Worm (Caenorhabditis elegans) whole organism, L1 larva: ENCODE data around the gene F10E7.11.

ENCODE experiments used
- C34B4.2 ChIP-seq: sonication (generic microtip); optimal IDR thresholded peaks from 2 replicates; lab custom pipeline; 2017; ENCODE audit warnings: mild to moderate bottlenecking, missing genetic modification characterization, missing compliant biosample characterization
- F16B12.6 ChIP-seq: fragments of 150-350 bp; optimal IDR thresholded peaks from 2 replicates; lab custom pipeline; 2014; ENCODE audit warnings: missing biosample characterization, missing genetic modification characterization
- alr-1 ChIP-seq: fragments of 200-800 bp; sonication (Bioruptor generic); optimal IDR thresholded peaks from 2 replicates; lab custom pipeline; 2018; ENCODE audit warnings: borderline replicate concordance, mild to moderate bottlenecking, missing genetic modification characterization, missing compliant biosample characterization
- blmp-1 ChIP-seq: fragments of 150-350 bp; optimal IDR thresholded peaks from 2 replicates; lab custom pipeline; 2014; ENCODE audit warnings: missing biosample characterization, missing genetic modification characterization
- ceh-88 ChIP-seq: fragments of 200-800 bp; sonication (Bioruptor generic); IDR thresholded peaks from 2 replicates; pipeline ENCODE4 v1.3.6; 2022; ENCODE audit warnings: missing genetic modification characterization, missing compliant biosample characterization
- ceh-90 ChIP-seq: sonication (generic microtip); optimal IDR thresholded peaks from 2 replicates; lab custom pipeline; 2016; ENCODE audit warnings: missing genetic modification characterization, missing compliant biosample characterization
- ces-1 ChIP-seq: fragments of 150-350 bp; optimal IDR thresholded peaks from 2 replicates; lab custom pipeline; 2014; ENCODE audit warnings: missing biosample characterization, missing genetic modification reagents, missing genetic modification characterization
- dpl-1 ChIP-seq, 3 experiments: fragments of 150-350 bp in 2 of 3; sonication (generic microtip) in 1 of 3; optimal IDR thresholded peaks; 2 replicates each; lab custom pipeline; 2014 to 2017; ENCODE audit warnings: missing biosample characterization in 3 of 3, missing genetic modification characterization in 3 of 3, missing genetic modification reagents in 3 of 3
- dsc-1 ChIP-seq: sonication (generic microtip); optimal IDR thresholded peaks from 2 replicates; lab custom pipeline; 2016; ENCODE audit warnings: mild to moderate bottlenecking, missing genetic modification characterization, missing compliant biosample characterization
- efl-3 ChIP-seq: fragments of 200-800 bp; sonication (Bioruptor generic); optimal IDR thresholded peaks from 2 replicates; lab custom pipeline; 2018; ENCODE audit warnings: mild to moderate bottlenecking, missing genetic modification characterization, missing compliant biosample characterization
- elt-3 ChIP-seq, 6 experiments: fragments of 150-350 bp in 1 of 6; sonication (generic microtip); optimal IDR thresholded peaks; 2 replicates each; lab custom pipeline; 2017 to 2018; ENCODE audit warnings: missing biosample characterization in 6 of 6, missing genetic modification characterization in 6 of 6, inconsistent platforms in 1 of 6
- fkh-10 ChIP-seq: sonication (generic microtip); optimal IDR thresholded peaks from 2 replicates; lab custom pipeline; 2017; ENCODE audit warnings: missing biosample characterization, missing genetic modification reagents, missing genetic modification characterization
- fkh-8 ChIP-seq: sonication (generic microtip); optimal IDR thresholded peaks from 2 replicates; lab custom pipeline; 2016; ENCODE audit warnings: mild to moderate bottlenecking, missing genetic modification characterization, missing compliant biosample characterization
- fos-1 ChIP-seq: fragments of 150-350 bp; optimal IDR thresholded peaks from 2 replicates; lab custom pipeline; 2014; ENCODE audit warnings: missing biosample characterization, missing genetic modification characterization
- grh-1 ChIP-seq: fragments of 200-800 bp; sonication (Bioruptor generic); IDR thresholded peaks from 2 replicates; pipeline ENCODE4 v1.3.6; 2022; ENCODE audit warnings: missing genetic modification reagents, missing genetic modification characterization, missing compliant biosample characterization
- hlh-4 ChIP-seq: sonication (generic microtip); optimal IDR thresholded peaks from 2 replicates; lab custom pipeline; 2016; ENCODE audit warnings: mild to moderate bottlenecking, missing genetic modification characterization, missing compliant biosample characterization
- irx-1 ChIP-seq: sonication (generic microtip); optimal IDR thresholded peaks from 2 replicates; lab custom pipeline; 2016; ENCODE audit warnings: missing genetic modification characterization, missing compliant biosample characterization
- jun-1 ChIP-seq: fragments of 150-350 bp; optimal IDR thresholded peaks from 2 replicates; lab custom pipeline; 2014; ENCODE audit warnings: missing biosample characterization, missing genetic modification reagents, missing genetic modification characterization
- lin-13 ChIP-seq: fragments of 150-350 bp; optimal IDR thresholded peaks from 2 replicates; lab custom pipeline; 2014; ENCODE audit warnings: missing biosample characterization, missing genetic modification reagents, missing genetic modification characterization
- lin-14 ChIP-seq: fragments of 200-800 bp; sonication (Bioruptor generic); optimal IDR thresholded peaks from 2 replicates; lab custom pipeline; 2018; ENCODE audit warnings: mild to moderate bottlenecking, missing genetic modification characterization, moderate library complexity, missing compliant biosample characterization
- lir-3 ChIP-seq: sonication (generic microtip); optimal IDR thresholded peaks from 2 replicates; lab custom pipeline; 2016; ENCODE audit warnings: mild to moderate bottlenecking, missing genetic modification characterization, moderate library complexity, missing compliant biosample characterization; ENCODE audit not compliant: poor library complexity
- lsy-2 ChIP-seq, 2 experiments: fragments of 150-350 bp; optimal IDR thresholded peaks; 2 replicates each; lab custom pipeline; 2014; ENCODE audit warnings: missing biosample characterization in 2 of 2, missing genetic modification characterization in 2 of 2
- mab-9 ChIP-seq: fragments of 200-800 bp; sonication (Bioruptor generic); IDR thresholded peaks from 2 replicates; pipeline ENCODE4 v1.3.6; 2022; ENCODE audit warnings: missing genetic modification reagents, missing genetic modification characterization, missing compliant biosample characterization
- mdl-1 ChIP-seq, 2 experiments: fragments of 150-350 bp; optimal IDR thresholded peaks; 2 replicates each; lab custom pipeline; 2014 to 2017; ENCODE audit warnings: missing biosample characterization in 2 of 2, missing genetic modification characterization in 2 of 2, inconsistent platforms in 1 of 2
- mef-2 ChIP-seq: fragments of 150-350 bp; optimal IDR thresholded peaks from 2 replicates; lab custom pipeline; 2014; ENCODE audit warnings: missing biosample characterization, missing genetic modification characterization
- nhr-11 ChIP-seq: fragments of 150-350 bp; optimal IDR thresholded peaks from 2 replicates; lab custom pipeline; 2014; ENCODE audit warnings: missing biosample characterization, missing genetic modification characterization
- nhr-47 ChIP-seq: sonication (generic microtip); optimal IDR thresholded peaks from 2 replicates; lab custom pipeline; 2016; ENCODE audit warnings: mild to moderate bottlenecking, missing genetic modification characterization, moderate library complexity, missing compliant biosample characterization
- nhr-76 ChIP-seq: sonication (generic microtip); optimal IDR thresholded peaks from 2 replicates; lab custom pipeline; 2017; ENCODE audit warnings: missing biosample characterization, missing genetic modification characterization
- pqm-1 ChIP-seq: sonication (generic microtip); optimal IDR thresholded peaks from 3 replicates; lab custom pipeline; 2017; ENCODE audit warnings: missing biosample characterization, missing genetic modification characterization
- skn-1 ChIP-seq: fragments of 150-350 bp; optimal IDR thresholded peaks from 2 replicates; lab custom pipeline; 2014; ENCODE audit warnings: missing biosample characterization, missing genetic modification characterization
- sptf-1 ChIP-seq: fragments of 150-350 bp; optimal IDR thresholded peaks from 2 replicates; lab custom pipeline; 2014; ENCODE audit warnings: missing biosample characterization, missing genetic modification characterization
- swsn-7 ChIP-seq: sonication (generic microtip); optimal IDR thresholded peaks from 2 replicates; lab custom pipeline; 2016; ENCODE audit warnings: missing genetic modification characterization, missing compliant biosample characterization
- unc-62 ChIP-seq: fragments of 150-350 bp; optimal IDR thresholded peaks from 2 replicates; lab custom pipeline; 2014; ENCODE audit warnings: missing biosample characterization, missing genetic modification reagents, missing genetic modification characterization
- unc-86 ChIP-seq: sonication (generic microtip); optimal IDR thresholded peaks from 2 replicates; lab custom pipeline; 2016; ENCODE audit warnings: missing genetic modification characterization, missing compliant biosample characterization
- zip-4 ChIP-seq: fragments of 200-800 bp; sonication (Bioruptor generic); optimal IDR thresholded peaks from 2 replicates; lab custom pipeline; 2018; ENCODE audit warnings: mild to moderate bottlenecking, missing genetic modification characterization, moderate library complexity, missing compliant biosample characterization
- ztf-11 ChIP-seq, 2 experiments: sonication (generic microtip); optimal IDR thresholded peaks; 2 replicates each; lab custom pipeline; 2016 to 2017; ENCODE audit warnings: missing genetic modification characterization in 2 of 2, missing biosample characterization in 1 of 2, missing compliant biosample characterization in 1 of 2
- ztf-4 ChIP-seq: fragments of 150-350 bp; optimal IDR thresholded peaks from 2 replicates; lab custom pipeline; 2014; ENCODE audit warnings: missing biosample characterization, missing genetic modification characterization

The F10E7.11 gene

ce11 chrII:7119525-7119924, 3.2 kb downstream of the F10E7.11 start:
- TF ChIP-seq ztf-4 (tag; lab: Kevin White, UChicago) (no peak), hlh-4 (no peak), lin-13 (no peak), swsn-7 (tag; lab: Kevin White, UChicago) (no peak), F16B12.6 (tag; lab: Kevin White, UChicago) (no peak), lsy-2 (tag; optimal IDR thresholded peaks at IDR 0.05; lab: Kevin White, UChicago) (no peak), efl-3 (GFP tag; lab: Kevin White, UChicago) (no peak), fos-1 (tag; lab: Kevin White, UChicago) (no peak), nhr-47 (tag; lab: Kevin White, UChicago) (no peak), skn-1 (tag; lab: Kevin White, UChicago) (no peak), jun-1 (tag; lab: Kevin White, UChicago) (no peak), unc-86 (tag; lab: Kevin White, UChicago) (no peak), sptf-1 (no peak), ztf-11 (tag; optimal IDR thresholded peaks at IDR 0.05; lab: Kevin White, UChicago) (no peak)

DNA sequence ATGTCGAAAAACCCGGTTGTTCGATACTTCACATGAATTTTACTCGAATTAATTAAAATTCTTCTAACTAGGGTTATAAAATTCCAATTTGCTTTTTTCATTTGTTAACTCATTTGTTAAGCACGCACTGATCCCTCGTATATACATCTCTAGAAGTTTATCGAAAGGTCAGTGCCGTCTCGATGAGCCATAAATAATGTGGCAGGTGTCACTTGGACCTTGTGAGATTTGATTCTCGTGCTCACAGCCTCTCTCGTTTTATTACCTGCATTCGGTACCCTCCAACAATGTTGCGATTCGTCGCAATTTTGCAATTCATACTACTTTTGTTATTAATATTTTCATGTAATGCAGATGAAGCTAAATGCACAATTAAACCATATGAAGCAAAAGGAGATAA, 6.3 kb downstream of the F10E7.11 start, which contains the start of gene spon-1:
Gene spon-1 (plus strand): TSS at position 208 of the 400 bp plus-strand sequence.
- TF ChIP-seq elt-3 (tag; optimal IDR thresholded peaks at IDR 0.05; lab: Kevin White, UChicago) (no peak), fkh-8 (tag; lab: Kevin White, UChicago) (no peak), F16B12.6 (tag; lab: Kevin White, UChicago) (no peak), jun-1 (tag; lab: Kevin White, UChicago) (no peak), pqm-1 (tag; lab: Kevin White, UChicago) (no peak), mdl-1 (tag; optimal IDR thresholded peaks at IDR 0.05; lab: Kevin White, UChicago) (no peak), nhr-11 (no peak), fkh-10 (no peak), lin-14 (no peak), unc-62 (GFP tag; lab: Kevin White, UChicago) (no peak), nhr-47 (tag; lab: Kevin White, UChicago) (no peak), lir-3 (tag; lab: Kevin White, UChicago) (no peak), alr-1 (tag; lab: Kevin White, UChicago) (no peak)

DNA sequence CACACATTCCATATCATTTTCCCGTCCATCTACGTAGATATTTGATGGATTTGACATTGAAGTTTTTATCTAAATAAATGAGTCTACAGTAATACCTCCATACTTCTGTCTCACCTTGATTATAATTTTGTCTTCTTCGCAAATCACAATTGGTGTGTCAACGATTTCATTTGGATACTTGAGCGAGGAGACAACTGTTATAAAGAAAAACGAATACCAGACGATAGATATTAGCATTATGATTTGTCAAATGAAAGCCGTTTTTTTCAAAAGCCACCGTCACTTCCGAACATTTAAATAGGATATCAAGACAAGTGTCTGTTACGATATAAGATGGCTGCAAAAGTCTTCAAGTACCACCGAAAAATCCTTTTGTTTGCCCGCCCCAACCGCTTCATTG, 7.1 kb downstream of the F10E7.11 start, which contains the start of gene cutl-5:
Gene cutl-5 (minus strand): TSS at position 269 of the 400 bp plus-strand sequence.
- no peak for TF ChIP-seq mab-9 (GFP tag; lab: Robert Waterston, UW)
- TF ChIP-seq, all 84 proteins: peak for 0

ce11 chrII:7112780-7113179, 9.9 kb downstream of the F10E7.11 start, which contains the start of gene F10E7.6:
Gene F10E7.6, plus strand, starts transcription at chrII:7113080.
- TF ChIP-seq swsn-7 (tag; lab: Kevin White, UChicago) (no peak), F16B12.6 (tag; lab: Kevin White, UChicago) (no peak), zip-4 (no peak), C34B4.2 (tag; lab: Kevin White, UChicago) (no peak), unc-62 (GFP tag; lab: Kevin White, UChicago) (no peak), efl-3 (GFP tag; lab: Kevin White, UChicago) (no peak), ces-1 (GFP tag; lab: Kevin White, UChicago) (no peak), dpl-1 (GFP tag; optimal IDR thresholded peaks at IDR 0.05; lab: Kevin White, UChicago) (no peak), mef-2 (tag; lab: Kevin White, UChicago) (no peak), blmp-1 (tag; lab: Kevin White, UChicago) (no peak), ceh-90 (no peak), grh-1 (GFP tag; lab: Robert Waterston, UW) (no peak), nhr-47 (tag; lab: Kevin White, UChicago) (no peak), skn-1 (tag; lab: Kevin White, UChicago) (no peak), nhr-76 (no peak), irx-1 (tag; lab: Kevin White, UChicago) (no peak), elt-3 (tag; optimal IDR thresholded peaks at IDR 0.05; lab: Kevin White, UChicago) (no peak), ceh-88 (no peak), dsc-1 (no peak)
